Worm (Caenorhabditis elegans) whole organism, early embryonic: Measurements from ENCODE around the gene B0454.8.

ENCODE experiments used
- ama-1 ChIP-seq: fragments of 150-350 bp; optimal IDR thresholded peaks from 2 replicates; lab custom pipeline; 2014
- flt-1 ChIP-seq: fragments of 200-800 bp; sonication (Bioruptor generic); IDR thresholded peaks from 2 replicates; pipeline ENCODE4 v1.3.6; 2022; ENCODE audit warnings: missing genetic modification characterization, missing compliant biosample characterization

DNA sequence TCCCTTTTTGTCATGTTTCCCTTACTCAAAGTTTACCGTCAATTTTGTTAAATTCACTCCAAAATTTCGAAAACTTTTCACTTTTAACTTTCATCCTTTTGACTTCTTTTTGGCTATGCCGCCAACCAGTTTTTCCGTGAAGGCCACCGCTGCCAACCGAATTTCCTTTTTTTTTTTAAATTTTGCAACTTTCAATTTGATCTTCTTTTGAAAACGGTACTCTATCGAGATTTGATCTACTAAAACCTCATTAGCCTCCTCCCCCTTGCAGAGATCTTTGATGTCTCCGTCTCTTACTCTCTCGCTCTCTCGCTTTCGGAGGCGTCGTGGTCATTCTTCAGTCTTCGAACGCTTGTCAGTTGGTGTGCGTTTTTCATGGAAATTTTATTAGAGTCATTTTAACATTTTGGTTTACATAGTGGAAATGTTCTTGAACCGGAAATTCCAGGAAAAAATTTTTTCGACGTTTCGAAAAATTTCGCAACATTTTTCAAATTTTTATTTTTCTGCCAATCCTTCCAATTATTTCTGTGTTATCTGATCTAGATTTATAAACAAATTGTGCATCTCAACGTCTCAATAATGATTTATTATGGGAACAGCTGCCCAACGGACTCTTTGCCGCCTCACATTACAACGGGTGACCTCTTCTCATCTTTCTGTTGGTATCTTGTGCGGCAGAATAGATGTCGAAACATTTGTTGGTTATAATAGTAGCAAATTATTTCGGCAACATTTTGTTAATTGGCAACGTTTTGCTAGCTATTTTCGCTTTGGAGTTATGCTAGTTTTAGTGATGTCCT is 48.5 kb downstream of the B0454.8 start:
- no peak for TF ChIP-seq ama-1
- TF ChIP-seq flt-1 (GFP tag; lab: Robert Waterston, UW), result no peak
